Fruit fly (Drosophila melanogaster) whole organism, embryonic: ENCODE measurements around the gene CG15912.

Source experiments
- Atf6 ChIP-seq: fragments of 200-800 bp; sonication (Bioruptor generic); IDR thresholded peaks from 2 replicates; pipeline ENCODE4 v1.3.6; 2022; ENCODE audit warnings: missing biosample characterization, missing genetic modification characterization
- Awh ChIP-seq: fragments of 200-800 bp; sonication (Bioruptor generic); IDR thresholded peaks from 2 replicates; pipeline ENCODE4, ENCODE4 v1.3.6; 2022; ENCODE audit warnings: missing biosample characterization, missing genetic modification characterization
- Bgb ChIP-seq: fragments of 200-800 bp; sonication (Bioruptor generic); IDR thresholded peaks from 2 replicates; pipeline ENCODE4 v1.3.6; 2022; ENCODE audit warnings: missing biosample characterization, missing genetic modification characterization; ENCODE audit not compliant: partially characterized antibody
- CG1233 ChIP-seq: fragments of 200-800 bp; sonication (Bioruptor generic); optimal IDR thresholded peaks from 4 replicates; lab custom pipeline; 2018; ENCODE audit warnings: missing biosample characterization, mild to moderate bottlenecking, missing genetic modification characterization
- CG12744 ChIP-seq: fragments of 200-800 bp; sonication (Bioruptor generic); optimal IDR thresholded peaks from 2 replicates; lab custom pipeline; 2016; ENCODE audit warnings: missing biosample characterization, missing genetic modification characterization
- CG12769 ChIP-seq: fragments of 200-800 bp; sonication (Bioruptor generic); optimal IDR thresholded peaks from 2 replicates; lab custom pipeline; 2019; ENCODE audit warnings: missing biosample characterization, mild to moderate bottlenecking, missing genetic modification characterization, moderate library complexity
- CG13624 ChIP-seq: fragments of 200-800 bp; sonication (Bioruptor generic); optimal IDR thresholded peaks from 2 replicates; lab custom pipeline; 2016; ENCODE audit warnings: missing biosample characterization, missing genetic modification characterization
- CG14667 ChIP-seq: fragments of 200-800 bp; sonication (Bioruptor generic); IDR thresholded peaks from 2 replicates; pipeline ENCODE4 v1.3.6; 2022; ENCODE audit warnings: missing biosample characterization, missing genetic modification characterization
- CG15514 ChIP-seq: fragments of 200-800 bp; sonication (Bioruptor generic); optimal IDR thresholded peaks from 3 replicates; lab custom pipeline; 2017; ENCODE audit warnings: missing biosample characterization, missing genetic modification characterization, mild to moderate bottlenecking, moderate library complexity, missing genetic modification reagents
- CG16815 ChIP-seq: fragments of 200-800 bp; sonication (Bioruptor generic); optimal IDR thresholded peaks from 3 replicates; lab custom pipeline; 2017; ENCODE audit warnings: missing biosample characterization, mild to moderate bottlenecking, missing genetic modification characterization
- CG1792 ChIP-seq: fragments of 200-800 bp; sonication (Bioruptor generic); optimal IDR thresholded peaks from 2 replicates; lab custom pipeline; 2016; ENCODE audit warnings: missing biosample characterization, missing genetic modification characterization
- CG2202 ChIP-seq: fragments of 200-800 bp; sonication (Bioruptor generic); optimal IDR thresholded peaks from 2 replicates; lab custom pipeline; 2018; ENCODE audit warnings: missing biosample characterization, mild to moderate bottlenecking, missing genetic modification characterization
- CG3065 ChIP-seq: fragments of 200-800 bp; sonication (Bioruptor generic); optimal IDR thresholded peaks from 2 replicates; lab custom pipeline; 2016; ENCODE audit warnings: missing biosample characterization, missing genetic modification characterization
- CG31441 ChIP-seq: fragments of 200-800 bp; sonication (Bioruptor generic); IDR thresholded peaks from 2 replicates; pipeline ENCODE4 v1.3.6; 2022; ENCODE audit warnings: missing biosample characterization, missing genetic modification characterization
- CG3163 ChIP-seq: fragments of 200-800 bp; sonication (Bioruptor generic); optimal IDR thresholded peaks from 3 replicates; lab custom pipeline; 2016; ENCODE audit warnings: missing biosample characterization, missing genetic modification characterization
- CG32532 ChIP-seq: fragments of 200-800 bp; sonication (Bioruptor generic); IDR thresholded peaks from 2 replicates; pipeline ENCODE4 v1.3.6; 2022; ENCODE audit warnings: missing biosample characterization, missing genetic modification characterization
- CG42726 ChIP-seq: fragments of 200-800 bp; sonication (Bioruptor generic); IDR thresholded peaks from 2 replicates; pipeline ENCODE4 v1.3.6; 2022; ENCODE audit warnings: missing biosample characterization, missing genetic modification characterization; ENCODE audit not compliant: partially characterized antibody
- CG4282 ChIP-seq: fragments of 200-800 bp; sonication (Bioruptor generic); optimal IDR thresholded peaks from 2 replicates; lab custom pipeline; 2016; ENCODE audit warnings: missing biosample characterization, missing genetic modification characterization
- CG7786 ChIP-seq: fragments of 200-800 bp; sonication (Bioruptor generic); optimal IDR thresholded peaks from 2 replicates; lab custom pipeline; 2016; ENCODE audit warnings: missing biosample characterization, missing genetic modification characterization
- CG7987 ChIP-seq: fragments of 200-800 bp; sonication (Bioruptor generic); optimal IDR thresholded peaks from 2 replicates; lab custom pipeline; 2018; ENCODE audit warnings: missing biosample characterization, mild to moderate bottlenecking, missing genetic modification characterization, moderate library complexity
- CG8478 ChIP-seq: fragments of >200 bp; optimal IDR thresholded peaks from 2 replicates; lab custom pipeline; 2018
- H15 ChIP-seq: fragments of 200-800 bp; sonication (Bioruptor generic); IDR thresholded peaks from 3 replicates; pipeline ENCODE4 v1.3.6; 2022; ENCODE audit warnings: missing biosample characterization, missing genetic modification characterization
- HLH3B ChIP-seq: fragments of 200-800 bp; sonication (Bioruptor generic); IDR thresholded peaks from 2 replicates; pipeline ENCODE4 v1.3.6; 2022; ENCODE audit warnings: missing biosample characterization, missing genetic modification characterization
- Max ChIP-seq: fragments of 200-800 bp; sonication (Bioruptor generic); optimal IDR thresholded peaks from 2 replicates; lab custom pipeline; 2016; ENCODE audit warnings: missing biosample characterization, mild to moderate bottlenecking, missing genetic modification characterization
- NC2β ChIP-seq: fragments of 200-800 bp; sonication (Bioruptor generic); optimal IDR thresholded peaks from 2 replicates; lab custom pipeline; 2016; ENCODE audit warnings: missing biosample characterization, missing genetic modification characterization
- NFAT ChIP-seq: fragments of 200-800 bp; sonication (Bioruptor generic); IDR thresholded peaks from 2 replicates; pipeline ENCODE4 v1.3.6; 2022; ENCODE audit warnings: missing biosample characterization, missing genetic modification characterization
- Tbp ChIP-seq: fragments of >200 bp; optimal IDR thresholded peaks from 2 replicates; lab custom pipeline; 2018; ENCODE audit warnings: missing biosample characterization, missing genetic modification characterization
- az2 ChIP-seq: fragments of 200-800 bp; sonication (Bioruptor generic); optimal IDR thresholded peaks from 3 replicates; lab custom pipeline; 2016; ENCODE audit warnings: missing biosample characterization, missing genetic modification characterization
- btn ChIP-seq: fragments of 200-800 bp; sonication (Bioruptor generic); optimal IDR thresholded peaks from 2 replicates; lab custom pipeline; 2016; ENCODE audit warnings: missing biosample characterization, missing genetic modification characterization
- caup ChIP-seq: fragments of 200-800 bp; sonication (Bioruptor generic); optimal IDR thresholded peaks from 3 replicates; lab custom pipeline; 2017; ENCODE audit warnings: missing biosample characterization, mild to moderate bottlenecking, missing genetic modification characterization, moderate library complexity; ENCODE audit not compliant: severe bottlenecking
- chm ChIP-seq: fragments of 200-800 bp; sonication (Bioruptor generic); IDR thresholded peaks from 2 replicates; pipeline ENCODE4 v1.3.6; 2022; ENCODE audit warnings: missing biosample characterization, missing genetic modification characterization
- dpn ChIP-seq, 2 experiments: fragments of 200-800 bp; sonication (Bioruptor generic); optimal IDR thresholded peaks; 3 replicates each; lab custom pipeline; 2016; ENCODE audit warnings: missing biosample characterization in 2 of 2, missing genetic modification characterization in 2 of 2
- emc ChIP-seq: fragments of 200-800 bp; sonication (Bioruptor generic); optimal IDR thresholded peaks from 2 replicates; lab custom pipeline; 2016; ENCODE audit warnings: missing biosample characterization, missing genetic modification characterization
- gce ChIP-seq: fragments of 200-800 bp; sonication (Bioruptor generic); IDR thresholded peaks from 3 replicates; pipeline ENCODE4 v1.3.6; 2022; ENCODE audit warnings: missing biosample characterization, missing genetic modification characterization
- gt ChIP-seq: fragments of 200-800 bp; sonication (Bioruptor generic); IDR thresholded peaks from 2 replicates; pipeline ENCODE4 v1.3.6; 2022; ENCODE audit warnings: missing biosample characterization, missing genetic modification characterization
- h ChIP-seq: fragments of >200 bp; optimal IDR thresholded peaks from 2 replicates; lab custom pipeline; 2017
- kay ChIP-seq: fragments of 200-800 bp; sonication (Bioruptor generic); optimal IDR thresholded peaks from 2 replicates; lab custom pipeline; 2016; ENCODE audit warnings: missing biosample characterization, missing genetic modification characterization
- lmd ChIP-seq: fragments of 200-800 bp; sonication (Bioruptor generic); IDR thresholded peaks from 2 replicates; pipeline ENCODE4 v1.3.6; 2022; ENCODE audit warnings: missing biosample characterization, missing genetic modification characterization
- mld ChIP-seq: fragments of 200-800 bp; sonication (Bioruptor generic); IDR thresholded peaks from 3 replicates; pipeline ENCODE4 v1.3.6; 2022; ENCODE audit warnings: missing biosample characterization, missing genetic modification characterization; ENCODE audit not compliant: partially characterized antibody
- nom ChIP-seq: fragments of 200-800 bp; sonication (Bioruptor generic); optimal IDR thresholded peaks from 2 replicates; lab custom pipeline; 2017; ENCODE audit warnings: missing biosample characterization, missing genetic modification characterization, mild to moderate bottlenecking, moderate library complexity, missing genetic modification reagents
- org-1 ChIP-seq: fragments of 200-800 bp; sonication (Bioruptor generic); optimal IDR thresholded peaks from 2 replicates; lab custom pipeline; 2017; ENCODE audit warnings: missing biosample characterization, missing genetic modification characterization
- pb ChIP-seq: fragments of 200-800 bp; sonication (Bioruptor generic); optimal IDR thresholded peaks from 3 replicates; lab custom pipeline; 2016; ENCODE audit warnings: missing biosample characterization, missing genetic modification characterization
- ro ChIP-seq: fragments of 200-800 bp; sonication (Bioruptor generic); IDR thresholded peaks from 2 replicates; pipeline ENCODE4 v1.3.6; 2022; ENCODE audit warnings: missing biosample characterization, missing genetic modification characterization
- sima ChIP-seq: fragments of 200-800 bp; sonication (Bioruptor generic); optimal IDR thresholded peaks from 2 replicates; lab custom pipeline; 2016; ENCODE audit warnings: missing biosample characterization, missing genetic modification characterization
- sisA ChIP-seq: fragments of 200-800 bp; sonication (Bioruptor generic); IDR thresholded peaks from 2 replicates; pipeline ENCODE4 v1.3.6; 2022; ENCODE audit warnings: missing biosample characterization, missing genetic modification characterization
- stc ChIP-seq: fragments of 200-800 bp; sonication (Bioruptor generic); IDR thresholded peaks from 2 replicates; pipeline ENCODE4 v1.3.6; 2022; ENCODE audit warnings: missing biosample characterization, missing genetic modification characterization
- tin ChIP-seq: fragments of 200-800 bp; sonication (Bioruptor generic); optimal IDR thresholded peaks from 3 replicates; lab custom pipeline; 2016; ENCODE audit warnings: missing biosample characterization, missing genetic modification characterization
- tna ChIP-seq: fragments of 200-800 bp; sonication (Bioruptor generic); IDR thresholded peaks from 2 replicates; pipeline ENCODE4 v1.3.6; 2022; ENCODE audit warnings: missing biosample characterization, missing genetic modification characterization; ENCODE audit not compliant: partially characterized antibody
- toy ChIP-seq: fragments of 200-800 bp; sonication (Bioruptor generic); IDR thresholded peaks from 2 replicates; pipeline ENCODE4 v1.3.6; 2022; ENCODE audit warnings: missing biosample characterization, missing genetic modification characterization
- unpg ChIP-seq: fragments of 200-800 bp; sonication (Bioruptor generic); optimal IDR thresholded peaks from 3 replicates; lab custom pipeline; 2018; ENCODE audit warnings: missing biosample characterization, mild to moderate bottlenecking, missing genetic modification characterization, moderate library complexity
- vnd ChIP-seq: fragments of 200-800 bp; sonication (Bioruptor generic); IDR thresholded peaks from 3 replicates; pipeline ENCODE4 v1.3.6; 2022; ENCODE audit warnings: missing biosample characterization, missing genetic modification characterization; ENCODE audit not compliant: partially characterized antibody
- zf30C ChIP-seq: fragments of 200-800 bp; sonication (Bioruptor generic); optimal IDR thresholded peaks from 3 replicates; lab custom pipeline; 2018; ENCODE audit warnings: missing biosample characterization, mild to moderate bottlenecking, missing genetic modification characterization

Gene CG15912

dm6 chrX:4553999-4554398, 5.1 kb downstream of the CG15912 start, which contains the start of gene CG11444 (continued):
- TF ChIP-seq CG13624 (GFP tag; lab: Kevin White, UChicago) (peak; percentile 50), CG2202 (tag; lab: Kevin White, UChicago) (no peak), dpn (GFP tag; optimal IDR thresholded peaks at IDR 0.05; lab: Kevin White, UChicago) (peak; percentile 56 to 69), CG3065 (GFP tag; lab: Kevin White, UChicago) (no peak), gce (GFP tag; lab: Robert Waterston, UW) (no peak), CG16815 (GFP tag; lab: Kevin White, UChicago) (no peak), ro (GFP tag; lab: Robert Waterston, UW) (no peak), Atf6 (GFP tag; lab: Robert Waterston, UW) (0 out of 2 replicates have a peak, but pooled peaks have one; percentile 9), CG4282 (GFP tag; lab: Kevin White, UChicago) (peak; percentile 43), CG31441 (GFP tag; lab: Robert Waterston, UW) (0 out of 2 replicates have a peak, but pooled peaks have one; percentile 12), CG8478 (lab: Kevin White, UChicago) (no peak), sisA (GFP tag; lab: Robert Waterston, UW) (no peak), gt (GFP tag; lab: Robert Waterston, UW) (no peak), CG3163 (peak; percentile 37), CG12769 (no peak), CG1233 (no peak), emc (GFP tag; lab: Kevin White, UChicago) (no peak), CG15514 (peak; percentile 74), unpg (GFP tag; lab: Kevin White, UChicago) (peak; percentile 9), tna (GFP tag; lab: Robert Waterston, UW) (no peak; the same call in 1 of the 2 replicates), Tbp (GFP tag; lab: Kevin White, UChicago) (no peak), chm (GFP tag; lab: Robert Waterston, UW) (peak; percentile 13; the same call in 1 of the 2 replicates), caup (peak; percentile 49), CG32532 (peak; percentile 51), CG7987 (GFP tag; lab: Kevin White, UChicago) (peak; percentile 48), toy (GFP tag; lab: Robert Waterston, UW) (no peak), az2 (GFP tag; lab: Kevin White, UChicago) (peak; percentile 1), h (lab: Kevin White, UChicago) (no peak), org-1 (no peak), vnd (GFP tag; lab: Robert Waterston, UW) (no peak), Max (GFP tag; lab: Kevin White, UChicago) (peak; percentile 40), kay (GFP tag; lab: Kevin White, UChicago) (peak; percentile 18), Bgb (peak; percentile 22; the same call in 1 of the 2 replicates), zf30C (GFP tag; lab: Kevin White, UChicago) (no peak), NC2β (GFP tag; lab: Kevin White, UChicago) (peak; percentile 2), pb (GFP tag; lab: Kevin White, UChicago) (peak; percentile 3), nom (GFP tag; lab: Kevin White, UChicago) (no peak), H15 (GFP tag; lab: Robert Waterston, UW) (0 out of 3 replicates have a peak, but pooled peaks have one; percentile 15), CG14667 (no peak), sima (GFP tag; lab: Kevin White, UChicago) (no peak), CG1792 (no peak), stc (no peak), tin (peak; percentile 37), CG42726 (peak; percentile 52), CG7786 (GFP tag; lab: Kevin White, UChicago) (peak; percentile 39), HLH3B (no peak), Awh (GFP tag; lab: Robert Waterston, UW) (no peak), lmd (GFP tag; lab: Robert Waterston, UW) (no peak), CG12744 (GFP tag; lab: Kevin White, UChicago) (no peak), btn (GFP tag; lab: Kevin White, UChicago) (no peak), mld (GFP tag; lab: Robert Waterston, UW) (no peak), NFAT (peak; percentile 50; the same call in 1 of the 2 replicates)
